Fruit fly (Drosophila melanogaster) S2 (cell line): Measurements from ENCODE around the gene kraken.

Source experiments
- CG8478 ChIP-seq: fragments of >200 bp; optimal IDR thresholded peaks from 2 replicates; lab custom pipeline; 2018
- CTCF ChIP-seq, 2 experiments: fragments of >200 bp; optimal IDR thresholded peaks; 2 replicates each; lab custom pipeline; 2018

DNA sequence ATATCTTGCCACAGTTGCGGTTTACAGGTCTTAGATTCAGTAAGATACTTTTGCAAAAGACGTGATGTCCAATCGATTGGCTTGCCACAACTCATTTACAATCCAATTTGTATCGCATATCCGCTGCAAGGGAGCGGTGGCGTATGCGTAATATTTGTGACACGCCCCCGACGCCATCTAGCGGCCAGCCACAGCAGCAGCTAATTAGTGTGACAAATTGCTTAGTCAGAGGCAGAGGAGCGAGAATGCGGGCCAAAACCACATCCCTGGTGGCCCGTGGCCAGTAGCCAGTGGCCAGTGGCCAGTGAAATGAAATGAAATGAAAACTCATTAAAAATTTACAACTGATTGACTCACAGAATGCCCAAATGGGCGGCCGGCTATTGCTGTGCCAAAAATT, 35.2 kb downstream of the kraken start:
- TF ChIP-seq CG8478: no peak
- peak; percentile 68 to 70 for TF ChIP-seq CTCF (optimal IDR thresholded peaks at IDR 0.05; lab: Kevin White, UChicago)
